Fruit fly (Drosophila melanogaster): ENCODE results near the gene CG6441.

DNA sequence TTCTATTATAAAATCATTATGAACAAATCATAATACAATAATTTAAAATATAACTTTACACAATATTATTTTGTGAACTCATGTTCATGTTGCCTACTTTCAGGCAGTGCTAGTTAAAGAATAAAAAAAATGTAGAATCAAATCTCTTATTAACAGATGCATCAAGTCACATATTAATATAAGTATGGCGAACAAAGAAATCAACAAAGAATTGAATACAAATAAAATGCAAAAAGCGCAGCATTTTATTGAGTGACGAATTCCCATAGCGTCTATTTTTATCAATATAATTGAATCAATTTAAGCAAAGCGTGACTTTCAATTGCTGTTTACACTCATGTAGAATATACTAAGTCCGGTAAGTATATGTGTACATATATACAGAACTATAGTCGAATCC is 26.7 kb upstream of the CG6441 start:
- TF ChIP-seq CG8478 (optimal IDR thresholded peaks at IDR 0.05) = no peak
- TF ChIP-seq CTCF (optimal IDR thresholded peaks at IDR 0.05) = no peak

All from S2 (cell line).